Worm (Caenorhabditis elegans) whole organism, L3 larva: ENCODE measurements around the gene fbxa-154.

Experiments used
- ceh-9 ChIP-seq: sonication (generic microtip); optimal IDR thresholded peaks from 2 replicates; lab custom pipeline; 2018; ENCODE audit warnings: missing biosample characterization, missing genetic modification characterization
- eor-1 ChIP-seq, 2 experiments: fragments of 150-350 bp; optimal IDR thresholded peaks; 2 replicates each; lab custom pipeline; 2014 to 2018; ENCODE audit warnings: missing biosample characterization in 2 of 2, missing genetic modification characterization in 2 of 2
- mdl-1 ChIP-seq: fragments of 150-350 bp; optimal IDR thresholded peaks from 2 replicates; lab custom pipeline; 2014; ENCODE audit warnings: missing biosample characterization, missing genetic modification characterization
- nhr-28 ChIP-seq: fragments of 150-350 bp; optimal IDR thresholded peaks from 2 replicates; lab custom pipeline; 2014; ENCODE audit warnings: missing biosample characterization, missing genetic modification characterization
- tbx-2 ChIP-seq: sonication (generic microtip); optimal IDR thresholded peaks from 2 replicates; lab custom pipeline; 2016; ENCODE audit warnings: mild to moderate bottlenecking, missing genetic modification characterization, missing compliant biosample characterization
- unc-62 ChIP-seq: fragments of 150-350 bp; sonication (generic microtip); optimal IDR thresholded peaks from 4 replicates; lab custom pipeline; 2014; ENCODE audit warnings: missing biosample characterization, missing genetic modification reagents, missing genetic modification characterization

ce11 chrV:15605045-15605444 is at the start of gene fbxa-154:
- TF ChIP-seq mdl-1 (tag; lab: Kevin White, UChicago), result no peak
- no peak for TF ChIP-seq nhr-28 (tag; lab: Kevin White, UChicago)
- TF ChIP-seq ceh-9 (tag; lab: Kevin White, UChicago), result no peak
- no peak for TF ChIP-seq eor-1 (tag; optimal IDR thresholded peaks at IDR 0.05; lab: Kevin White, UChicago)
- TF ChIP-seq tbx-2 (tag; lab: Kevin White, UChicago), result no peak
- no peak for TF ChIP-seq unc-62 (GFP tag; lab: Kevin White, UChicago)
